Worm (Caenorhabditis elegans): ENCODE results near the gene mltn-7.

ce11 chrV:385488-385887 is 15.4 kb downstream of the mltn-7 start, which contains the start of gene lipl-5:
- TF ChIP-seq set-16 (GFP tag; IDR thresholded peaks at IDR 0.05) (no peak), aly-2 (tag; optimal IDR thresholded peaks at IDR 0.05) (no peak), Y105C5A.15 (GFP tag; IDR thresholded peaks at IDR 0.05) (no peak), jun-1 (tag; optimal IDR thresholded peaks at IDR 0.05) (no peak), pqm-1 (tag; optimal IDR thresholded peaks at IDR 0.05) (peak; percentile 85), unc-130 (GFP tag; optimal IDR thresholded peaks at IDR 0.05) (no peak)

Measured in whole organism, L4 larva.